Worm (Caenorhabditis elegans) whole organism, mixed stage, embryonic: ENCODE results near the gene dgk-2.

ENCODE experiments used
- M03D4.4 ChIP-seq: sonication (generic microtip); optimal IDR thresholded peaks from 2 replicates; lab custom pipeline; 2017; ENCODE audit warnings: mild to moderate bottlenecking, missing genetic modification characterization, missing compliant biosample characterization
- bed-3 ChIP-seq: fragments of 200-800 bp; sonication (Bioruptor generic); optimal IDR thresholded peaks from 3 replicates; lab custom pipeline; 2018; ENCODE audit warnings: mild to moderate bottlenecking, missing genetic modification characterization, moderate library complexity, missing compliant biosample characterization
- blmp-1 ChIP-seq: fragments of 150-350 bp; optimal IDR thresholded peaks from 2 replicates; lab custom pipeline; 2014; ENCODE audit warnings: missing biosample characterization, missing genetic modification characterization
- ceh-39 ChIP-seq: fragments of 150-350 bp; optimal IDR thresholded peaks from 2 replicates; lab custom pipeline; 2014; ENCODE audit warnings: missing biosample characterization, missing genetic modification characterization
- ceh-43 ChIP-seq: fragments of 200-800 bp; sonication (Bioruptor generic); optimal IDR thresholded peaks from 2 replicates; lab custom pipeline; 2018; ENCODE audit warnings: mild to moderate bottlenecking, missing genetic modification characterization, moderate library complexity, missing compliant biosample characterization
- ceh-83 ChIP-seq: fragments of 200-800 bp; sonication (Bioruptor generic); optimal IDR thresholded peaks from 2 replicates; lab custom pipeline; 2018; ENCODE audit warnings: mild to moderate bottlenecking, missing genetic modification characterization, missing compliant biosample characterization
- ces-1 ChIP-seq: fragments of 150-350 bp; optimal IDR thresholded peaks from 2 replicates; lab custom pipeline; 2014; ENCODE audit warnings: missing biosample characterization, missing genetic modification reagents, missing genetic modification characterization
- cnd-1 ChIP-seq: fragments of 200-800 bp; sonication (Bioruptor generic); optimal IDR thresholded peaks from 2 replicates; lab custom pipeline; 2018; ENCODE audit warnings: mild to moderate bottlenecking, missing genetic modification characterization, missing compliant biosample characterization
- drap-1 ChIP-seq: fragments of 200-800 bp; sonication (Bioruptor generic); optimal IDR thresholded peaks from 3 replicates; lab custom pipeline; 2018; ENCODE audit warnings: mild to moderate bottlenecking, missing genetic modification characterization, missing compliant biosample characterization
- elt-1 ChIP-seq: sonication (generic microtip); optimal IDR thresholded peaks from 2 replicates; lab custom pipeline; 2017; ENCODE audit warnings: missing genetic modification characterization, mild to moderate bottlenecking, missing compliant biosample characterization, antibody characterized with exemption, moderate library complexity, borderline replicate concordance; ENCODE audit not compliant: insufficient read depth
- elt-3 ChIP-seq: fragments of 150-350 bp; optimal IDR thresholded peaks from 2 replicates; lab custom pipeline; 2014; ENCODE audit warnings: missing biosample characterization, missing genetic modification characterization
- flh-1 ChIP-seq: fragments of 200-800 bp; sonication (Bioruptor generic); optimal IDR thresholded peaks from 2 replicates; lab custom pipeline; 2018; ENCODE audit warnings: mild to moderate bottlenecking, missing genetic modification characterization, moderate library complexity, missing compliant biosample characterization
- ham-2 ChIP-seq: fragments of 200-800 bp; sonication (Bioruptor generic); optimal IDR thresholded peaks from 2 replicates; lab custom pipeline; 2018; ENCODE audit warnings: mild to moderate bottlenecking, missing genetic modification characterization, missing compliant biosample characterization
- hlh-1 ChIP-seq: fragments of 150-350 bp; optimal IDR thresholded peaks from 2 replicates; lab custom pipeline; 2014; ENCODE audit warnings: missing biosample characterization, missing genetic modification reagents, missing genetic modification characterization
- lin-13 ChIP-seq: fragments of 150-350 bp; optimal IDR thresholded peaks from 2 replicates; lab custom pipeline; 2014; ENCODE audit warnings: missing biosample characterization, missing genetic modification characterization
- lin-32 ChIP-seq: fragments of 200-800 bp; sonication (Bioruptor generic); optimal IDR thresholded peaks from 2 replicates; lab custom pipeline; 2018; ENCODE audit warnings: mild to moderate bottlenecking, missing genetic modification characterization, missing compliant biosample characterization
- lsy-2 ChIP-seq: fragments of 150-350 bp; optimal IDR thresholded peaks from 2 replicates; lab custom pipeline; 2014; ENCODE audit warnings: missing biosample characterization, missing genetic modification characterization
- mab-5 ChIP-seq: fragments of 150-350 bp; optimal IDR thresholded peaks from 2 replicates; lab custom pipeline; 2014; ENCODE audit warnings: missing biosample characterization, missing genetic modification characterization
- mep-1 ChIP-seq: fragments of 150-350 bp; optimal IDR thresholded peaks from 2 replicates; lab custom pipeline; 2017; ENCODE audit warnings: missing biosample characterization, missing genetic modification reagents, missing genetic modification characterization, inconsistent platforms
- mls-2 ChIP-seq: sonication (generic microtip); optimal IDR thresholded peaks from 2 replicates; lab custom pipeline; 2016; ENCODE audit warnings: mild to moderate bottlenecking, missing genetic modification characterization, moderate library complexity, missing compliant biosample characterization
- nhr-12 ChIP-seq: fragments of 150-350 bp; optimal IDR thresholded peaks from 2 replicates; lab custom pipeline; 2014; ENCODE audit warnings: missing biosample characterization, missing genetic modification characterization
- nhr-2 ChIP-seq: fragments of 150-350 bp; optimal IDR thresholded peaks from 2 replicates; lab custom pipeline; 2014; ENCODE audit warnings: missing biosample characterization, missing genetic modification characterization
- nhr-237 ChIP-seq: fragments of 150-350 bp; optimal IDR thresholded peaks from 2 replicates; lab custom pipeline; 2014; ENCODE audit warnings: missing biosample characterization, missing genetic modification characterization
- nhr-28 ChIP-seq: fragments of 150-350 bp; optimal IDR thresholded peaks from 2 replicates; lab custom pipeline; 2014; ENCODE audit warnings: missing biosample characterization, missing genetic modification characterization
- nhr-76 ChIP-seq: sonication (generic microtip); optimal IDR thresholded peaks from 2 replicates; lab custom pipeline; 2017; ENCODE audit warnings: missing biosample characterization, missing genetic modification characterization
- pha-4 ChIP-seq: fragments of 150-350 bp; optimal IDR thresholded peaks from 2 replicates; lab custom pipeline; 2018; ENCODE audit warnings: missing biosample characterization, missing genetic modification reagents, missing genetic modification characterization
- snpc-4 ChIP-seq: fragments of 150-350 bp; optimal IDR thresholded peaks from 2 replicates; lab custom pipeline; 2014; ENCODE audit warnings: missing biosample characterization, missing genetic modification characterization
- sptf-1 ChIP-seq: sonication (generic microtip); optimal IDR thresholded peaks from 2 replicates; lab custom pipeline; 2017; ENCODE audit warnings: mild to moderate bottlenecking, missing genetic modification characterization, moderate library complexity, missing compliant biosample characterization
- tbx-8 ChIP-seq: fragments of 200-800 bp; sonication (Bioruptor generic); optimal IDR thresholded peaks from 2 replicates; lab custom pipeline; 2018; ENCODE audit warnings: mild to moderate bottlenecking, missing genetic modification characterization, moderate library complexity, missing compliant biosample characterization
- unc-120 ChIP-seq: sonication (generic microtip); optimal IDR thresholded peaks from 2 replicates; lab custom pipeline; 2017; ENCODE audit warnings: missing genetic modification characterization, missing compliant biosample characterization; ENCODE audit not compliant: poor library complexity, severe bottlenecking
- unc-39 ChIP-seq: fragments of 150-350 bp; optimal IDR thresholded peaks from 2 replicates; lab custom pipeline; 2014; ENCODE audit warnings: missing biosample characterization, missing genetic modification characterization
- unc-62 ChIP-seq: fragments of 150-350 bp; optimal IDR thresholded peaks from 2 replicates; lab custom pipeline; 2014; ENCODE audit warnings: missing biosample characterization, missing genetic modification reagents, missing genetic modification characterization
- zip-8 ChIP-seq: fragments of 150-350 bp; optimal IDR thresholded peaks from 2 replicates; lab custom pipeline; 2014; ENCODE audit warnings: missing biosample characterization, missing genetic modification characterization
- ztf-11 ChIP-seq: fragments of 150-350 bp; optimal IDR thresholded peaks from 2 replicates; lab custom pipeline; 2014; ENCODE audit warnings: missing biosample characterization, missing genetic modification characterization

The dgk-2 gene

ce11 chrX:4504108-4504668 lies at the start of gene dgk-2:
Gene dgk-2, minus strand, starts transcription at chrX:4504388.
- TF ChIP-seq ceh-43 (GFP tag; lab: Kevin White, UChicago): no peak
- TF ChIP-seq ztf-11 (tag; lab: Kevin White, UChicago): no peak
- TF ChIP-seq drap-1: no peak
- no peak for TF ChIP-seq nhr-76 (tag; lab: Kevin White, UChicago)
- TF ChIP-seq nhr-2 (tag; lab: Kevin White, UChicago): no peak
- peak; percentile 41 for TF ChIP-seq sptf-1 (tag; lab: Kevin White, UChicago)
- no peak for TF ChIP-seq lin-32 (GFP tag; lab: Kevin White, UChicago)
- TF ChIP-seq mab-5 (tag; lab: Kevin White, UChicago): no peak
- peak; percentile 70 for TF ChIP-seq ces-1 (GFP tag; lab: Kevin White, UChicago)
- no peak for TF ChIP-seq hlh-1 (tag; lab: Kevin White, UChicago)
- TF ChIP-seq nhr-237: no peak
- no peak for TF ChIP-seq ceh-83 (GFP tag; lab: Kevin White, UChicago)
- TF ChIP-seq snpc-4: no peak
- TF ChIP-seq mls-2 (tag; lab: Kevin White, UChicago): peak; percentile 9
- no peak for TF ChIP-seq flh-1 (GFP tag; lab: Kevin White, UChicago)
- TF ChIP-seq lsy-2 (tag; lab: Kevin White, UChicago): no peak
- TF ChIP-seq pha-4 (tag; lab: Kevin White, UChicago): no peak
- TF ChIP-seq M03D4.4: no peak
- TF ChIP-seq nhr-12: no peak
- no peak for TF ChIP-seq mep-1 (tag; lab: Kevin White, UChicago)
- no peak for TF ChIP-seq unc-62 (GFP tag; lab: Kevin White, UChicago)
- TF ChIP-seq ham-2: no peak
- TF ChIP-seq blmp-1 (tag; lab: Kevin White, UChicago): no peak
- no peak for TF ChIP-seq tbx-8 (GFP tag; lab: Kevin White, UChicago)
- no peak for TF ChIP-seq elt-3
- TF ChIP-seq cnd-1 (tag; lab: Kevin White, UChicago): no peak
- TF ChIP-seq bed-3 (GFP tag; lab: Kevin White, UChicago): no peak

ce11 chrX:4553491-4553890 lies 49.3 kb upstream of the dgk-2 start:
- TF ChIP-seq lsy-2 (tag; lab: Kevin White, UChicago): no peak
- no peak for TF ChIP-seq ces-1 (GFP tag; lab: Kevin White, UChicago)
- no peak for TF ChIP-seq ceh-83 (GFP tag; lab: Kevin White, UChicago)
- TF ChIP-seq unc-120 (tag; lab: Kevin White, UChicago): no peak
- no peak for TF ChIP-seq mab-5 (tag; lab: Kevin White, UChicago)
- TF ChIP-seq nhr-237: no peak
- TF ChIP-seq ham-2: no peak
- no peak for TF ChIP-seq nhr-28
- TF ChIP-seq M03D4.4: no peak
- TF ChIP-seq elt-1 (tag; lab: Kevin White, UChicago): no peak
- no peak for TF ChIP-seq nhr-76 (tag; lab: Kevin White, UChicago)
- no peak for TF ChIP-seq elt-3
- TF ChIP-seq flh-1 (GFP tag; lab: Kevin White, UChicago): no peak
- no peak for TF ChIP-seq unc-39 (tag; lab: Kevin White, UChicago)
- no peak for TF ChIP-seq ceh-39
- no peak for TF ChIP-seq bed-3 (GFP tag; lab: Kevin White, UChicago)
- TF ChIP-seq lin-13: no peak
- no peak for TF ChIP-seq lin-32 (GFP tag; lab: Kevin White, UChicago)
- no peak for TF ChIP-seq mep-1 (tag; lab: Kevin White, UChicago)
- TF ChIP-seq nhr-2 (tag; lab: Kevin White, UChicago): no peak

ce11 chrX:4553033-4553432 lies 48.8 kb upstream of the dgk-2 start:
- no peak for TF ChIP-seq ceh-39
- no peak for TF ChIP-seq cnd-1 (tag; lab: Kevin White, UChicago)
- no peak for TF ChIP-seq elt-3
- no peak for TF ChIP-seq mls-2 (tag; lab: Kevin White, UChicago)
- TF ChIP-seq unc-62 (GFP tag; lab: Kevin White, UChicago): peak; percentile 10
- peak; percentile 86 for TF ChIP-seq elt-1 (tag; lab: Kevin White, UChicago)
- TF ChIP-seq mep-1 (tag; lab: Kevin White, UChicago): no peak
- TF ChIP-seq nhr-12: no peak
- TF ChIP-seq ham-2: peak; percentile 100
- TF ChIP-seq ceh-83 (GFP tag; lab: Kevin White, UChicago): no peak
- no peak for TF ChIP-seq nhr-2 (tag; lab: Kevin White, UChicago)
- no peak for TF ChIP-seq zip-8 (tag; lab: Kevin White, UChicago)
